Worm (Caenorhabditis elegans): ENCODE measurements around the gene F35A5.5.
"Not testable (repeated sequence)": the region's sequence is repeated elsewhere in the genome, so short reads cannot be mapped to it uniquely, and the experiment has no call there.

ce11 chrX:3755046-3755445 lies 40.5 kb downstream of the F35A5.5 start:
- not testable (repeated sequence) for TF ChIP-seq F49E8.2 (tag; optimal IDR thresholded peaks at IDR 0.05; ENCODE audit: insufficient read depth); hlh-26 (GFP tag; conservative IDR thresholded peaks at IDR 0.05); ekl-4 (GFP tag; IDR thresholded peaks at IDR 0.05); zim-3 (tag; optimal IDR thresholded peaks at IDR 0.05); Y56A3A.18 (GFP tag; IDR thresholded peaks at IDR 0.05); F33H1.4 (GFP tag; IDR thresholded peaks at IDR 0.05); hlh-12 (tag; optimal IDR thresholded peaks at IDR 0.05); ets-4 (GFP tag; optimal IDR thresholded peaks at IDR 0.05)

All from whole organism, young adult.